Worm (Caenorhabditis elegans) whole organism, L1 larva: ENCODE measurements around the gene C04E12.5.

ENCODE experiments used
- ama-1 ChIP-seq: fragments of 150-350 bp; optimal IDR thresholded peaks from 2 replicates; lab custom pipeline; 2014
- ceh-90 ChIP-seq: sonication (generic microtip); optimal IDR thresholded peaks from 2 replicates; lab custom pipeline; 2016; ENCODE audit warnings: missing genetic modification characterization, missing compliant biosample characterization
- mdl-1 ChIP-seq, 2 experiments: fragments of 150-350 bp; optimal IDR thresholded peaks; 2 replicates each; lab custom pipeline; 2014 to 2017; ENCODE audit warnings: missing biosample characterization in 2 of 2, missing genetic modification characterization in 2 of 2, inconsistent platforms in 1 of 2
- nhr-76 ChIP-seq: sonication (generic microtip); optimal IDR thresholded peaks from 2 replicates; lab custom pipeline; 2017; ENCODE audit warnings: missing biosample characterization, missing genetic modification characterization
- nhr-85 ChIP-seq: sonication (generic microtip); peaks from one replicate; lab custom pipeline; 2016; ENCODE audit warnings: missing genetic modification characterization, inconsistent platforms, missing compliant biosample characterization
- pqm-1 ChIP-seq: sonication (generic microtip); optimal IDR thresholded peaks from 3 replicates; lab custom pipeline; 2017; ENCODE audit warnings: missing biosample characterization, missing genetic modification characterization
- skn-1 ChIP-seq: fragments of 150-350 bp; optimal IDR thresholded peaks from 2 replicates; lab custom pipeline; 2014; ENCODE audit warnings: missing biosample characterization, missing genetic modification characterization
- snpc-4 ChIP-seq: fragments of 150-350 bp; optimal IDR thresholded peaks from 2 replicates; lab custom pipeline; 2014; ENCODE audit warnings: missing biosample characterization, missing genetic modification characterization
- unc-30 ChIP-seq: sonication (generic microtip); optimal IDR thresholded peaks from 2 replicates; lab custom pipeline; 2017; ENCODE audit warnings: missing biosample characterization, missing genetic modification characterization
- ztf-4 ChIP-seq: fragments of 150-350 bp; optimal IDR thresholded peaks from 2 replicates; lab custom pipeline; 2014; ENCODE audit warnings: missing biosample characterization, missing genetic modification characterization

- TF ChIP-seq pqm-1 (tag; lab: Kevin White, UChicago), result no peak
- no peak for TF ChIP-seq nhr-85 (tag; lab: Kevin White, UChicago)
- TF ChIP-seq ama-1 (lab: Kevin White, UChicago), result no peak
- TF ChIP-seq nhr-76 (tag; lab: Kevin White, UChicago), result no peak
- no peak for TF ChIP-seq mdl-1 (tag; optimal IDR thresholded peaks at IDR 0.05; lab: Kevin White, UChicago)
- TF ChIP-seq ztf-4 (tag; lab: Kevin White, UChicago), result no peak
- no peak for TF ChIP-seq unc-30 (tag; lab: Kevin White, UChicago)
- no peak for TF ChIP-seq ceh-90
- no peak for TF ChIP-seq snpc-4 (tag; lab: Kevin White, UChicago)
- no peak for TF ChIP-seq skn-1 (tag; lab: Kevin White, UChicago)
Observed at ce11 chrV:3341906-3342305, 16.5 kb upstream of the C04E12.5 start, which contains the start of gene C17B7.10.
